Worm (Caenorhabditis elegans) whole organism, young adult: ENCODE data around the gene C06H2.2.

Experiments used
- C06A6.2 ChIP-seq: fragments of 200-800 bp; sonication (Bioruptor generic); conservative IDR thresholded peaks from 2 replicates; pipeline ENCODE4 v1.3.6; 2022; ENCODE audit warnings: missing genetic modification characterization, missing compliant biosample characterization
- F10E7.11 ChIP-seq: sonication (generic microtip); optimal IDR thresholded peaks from 2 replicates; lab custom pipeline; 2017; ENCODE audit warnings: mild to moderate bottlenecking, missing genetic modification characterization, moderate library complexity, missing compliant biosample characterization
- F52B5.7 ChIP-seq: sonication (generic microtip); optimal IDR thresholded peaks from 2 replicates; lab custom pipeline; 2016; ENCODE audit warnings: mild to moderate bottlenecking, missing genetic modification characterization, missing compliant biosample characterization
- T07F8.4 ChIP-seq: sonication (generic microtip); optimal IDR thresholded peaks from 2 replicates; lab custom pipeline; 2016; ENCODE audit warnings: mild to moderate bottlenecking, missing genetic modification characterization, moderate library complexity, missing compliant biosample characterization
- attf-5 ChIP-seq: fragments of 200-800 bp; sonication (Bioruptor generic); optimal IDR thresholded peaks from 2 replicates; lab custom pipeline; 2018; ENCODE audit warnings: mild to moderate bottlenecking, missing genetic modification characterization, missing compliant biosample characterization
- ets-4 ChIP-seq: fragments of 200-800 bp; sonication (Bioruptor generic); optimal IDR thresholded peaks from 2 replicates; lab custom pipeline; 2018; ENCODE audit warnings: mild to moderate bottlenecking, missing genetic modification characterization, missing compliant biosample characterization
- him-1 ChIP-seq: sonication (generic microtip); optimal IDR thresholded peaks from 2 replicates; lab custom pipeline; 2016; ENCODE audit warnings: missing genotype, missing genetic modification reagents, missing genetic modification characterization, missing compliant biosample characterization
- hlh-26 ChIP-seq: fragments of 200-800 bp; sonication (Bioruptor generic); conservative IDR thresholded peaks from 2 replicates; pipeline ENCODE4 v1.3.6; 2022; ENCODE audit warnings: missing genetic modification reagents, missing genetic modification characterization, missing compliant biosample characterization
- nfyb-1 ChIP-seq: fragments of 200-800 bp; sonication (Bioruptor generic); IDR thresholded peaks from 2 replicates; pipeline ENCODE4 v1.3.6; 2022; ENCODE audit warnings: missing genetic modification reagents, missing genetic modification characterization, missing compliant biosample characterization
- pha-4 ChIP-seq: fragments of 150-350 bp; sonication (generic microtip); optimal IDR thresholded peaks from 2 replicates; lab custom pipeline; 2014; ENCODE audit warnings: missing biosample characterization, missing genetic modification reagents, missing genetic modification characterization
- snpc-4 ChIP-seq, 5 experiments: fragments of 150-350 bp in 1 of 5; sonication (generic microtip) in 4 of 5; optimal IDR thresholded peaks; 2 replicates each; lab custom pipeline; 2014 to 2018; ENCODE audit warnings: missing genetic modification characterization in 5 of 5, missing biosample characterization in 3 of 5, antibody characterized with exemption in 2 of 5, mild to moderate bottlenecking in 2 of 5, missing compliant biosample characterization in 2 of 5, missing genotype in 2 of 5, moderate library complexity in 2 of 5, missing genetic modification reagents in 1 of 5
- unc-62 ChIP-seq: fragments of 150-350 bp; optimal IDR thresholded peaks from 2 replicates; lab custom pipeline; 2014; ENCODE audit warnings: missing biosample characterization, missing genetic modification reagents, missing genetic modification characterization
- zim-3 ChIP-seq: sonication (generic microtip); optimal IDR thresholded peaks from 2 replicates; lab custom pipeline; 2017; ENCODE audit warnings: mild to moderate bottlenecking, missing genetic modification characterization, moderate library complexity, missing compliant biosample characterization

- no peak for TF ChIP-seq ets-4 (GFP tag; lab: Kevin White, UChicago)
- no peak for TF ChIP-seq snpc-4 (GFP tag; optimal IDR thresholded peaks at IDR 0.05; lab: Kevin White, UChicago)
- TF ChIP-seq snpc-4 (tag; optimal IDR thresholded peaks at IDR 0.05; lab: Kevin White, UChicago) = no peak
- no peak for TF ChIP-seq zim-3
- TF ChIP-seq C06A6.2 (GFP tag; lab: Robert Waterston, UW) = no peak
- TF ChIP-seq T07F8.4 (tag; lab: Kevin White, UChicago) = no peak
- no peak for TF ChIP-seq nfyb-1 (GFP tag; lab: Robert Waterston, UW)
- TF ChIP-seq him-1 (tag; lab: Kevin White, UChicago) = no peak
- no peak for TF ChIP-seq attf-5 (GFP tag; lab: Kevin White, UChicago)
- no peak for TF ChIP-seq F52B5.7 (tag; lab: Kevin White, UChicago)
- no peak for TF ChIP-seq unc-62 (GFP tag; lab: Kevin White, UChicago)
- TF ChIP-seq F10E7.11 = no peak
- no peak for TF ChIP-seq pha-4
- no peak for TF ChIP-seq hlh-26
Observed at ce11 chrV:11146958-11147779, 22.1 kb downstream of the C06H2.2 start, which contains the start of the genes T19C4.24 and nlp-33.
